Worm (Caenorhabditis elegans) whole organism, young adult: Measurements from ENCODE around the gene gcy-13.

Experiments used
- B0035.1 ChIP-seq: sonication (generic microtip); optimal IDR thresholded peaks from 2 replicates; lab custom pipeline; 2016; ENCODE audit warnings: missing genetic modification characterization, mild to moderate bottlenecking, missing compliant biosample characterization, missing genotype, missing genetic modification reagents
- B0261.1 ChIP-seq: sonication (generic microtip); optimal IDR thresholded peaks from 2 replicates; lab custom pipeline; 2016; ENCODE audit warnings: mild to moderate bottlenecking, missing genetic modification characterization, moderate library complexity, missing compliant biosample characterization
- B0336.3 ChIP-seq: fragments of 200-800 bp; sonication (Bioruptor generic); IDR thresholded peaks from 2 replicates; pipeline ENCODE4 v1.3.6; 2022; ENCODE audit warnings: missing genetic modification characterization, missing compliant biosample characterization
- C17E4.6 ChIP-seq: fragments of 200-800 bp; sonication (Bioruptor generic); IDR thresholded peaks from 2 replicates; pipeline ENCODE4 v1.3.6; 2022; ENCODE audit warnings: missing genetic modification reagents, missing genetic modification characterization, missing compliant biosample characterization
- D2030.7 ChIP-seq: fragments of 200-800 bp; sonication (Bioruptor generic); IDR thresholded peaks from 2 replicates; pipeline ENCODE4 v1.3.6; 2022; ENCODE audit warnings: missing genetic modification reagents, missing genetic modification characterization, missing compliant biosample characterization
- F52B5.7 ChIP-seq: sonication (generic microtip); optimal IDR thresholded peaks from 2 replicates; lab custom pipeline; 2016; ENCODE audit warnings: mild to moderate bottlenecking, missing genetic modification characterization, missing compliant biosample characterization
- K11D2.4 ChIP-seq: fragments of 200-800 bp; sonication (Bioruptor generic); IDR thresholded peaks from 2 replicates; pipeline ENCODE4 v1.3.6; 2022; ENCODE audit warnings: missing genetic modification reagents, missing genetic modification characterization, missing compliant biosample characterization
- K12H6.12 ChIP-seq: fragments of 200-800 bp; sonication (Bioruptor generic); optimal IDR thresholded peaks from 2 replicates; lab custom pipeline; 2018; ENCODE audit warnings: mild to moderate bottlenecking, missing genetic modification characterization, missing compliant biosample characterization
- T26A5.8 ChIP-seq: sonication (generic microtip); optimal IDR thresholded peaks from 2 replicates; lab custom pipeline; 2016; ENCODE audit warnings: missing genetic modification characterization, missing compliant biosample characterization
- Y53F4B.3 ChIP-seq: fragments of 200-800 bp; sonication (Bioruptor generic); IDR thresholded peaks from 2 replicates; pipeline ENCODE4 v1.3.6; 2022; ENCODE audit warnings: missing genetic modification reagents, missing genetic modification characterization, missing compliant biosample characterization
- atf-7 ChIP-seq: sonication (generic microtip); optimal IDR thresholded peaks from 2 replicates; lab custom pipeline; 2017; ENCODE audit warnings: mild to moderate bottlenecking, missing genetic modification characterization, missing compliant biosample characterization
- athp-1 ChIP-seq: sonication (generic microtip); optimal IDR thresholded peaks from 2 replicates; lab custom pipeline; 2017; ENCODE audit warnings: mild to moderate bottlenecking, missing genetic modification characterization, missing compliant biosample characterization
- bed-2 ChIP-seq: fragments of 200-800 bp; sonication (Bioruptor generic); IDR thresholded peaks from 2 replicates; pipeline ENCODE4 v1.3.6; 2022; ENCODE audit warnings: missing genetic modification reagents, missing genetic modification characterization, missing compliant biosample characterization
- cebp-2 ChIP-seq: fragments of 200-800 bp; sonication (Bioruptor generic); IDR thresholded peaks from 2 replicates; pipeline ENCODE4 v1.3.6; 2022; ENCODE audit warnings: missing genetic modification characterization, missing compliant biosample characterization
- ceh-40 ChIP-seq: fragments of 200-800 bp; sonication (Bioruptor generic); IDR thresholded peaks from 2 replicates; pipeline ENCODE4 v1.3.6; 2022; ENCODE audit warnings: missing genetic modification characterization, missing compliant biosample characterization
- ceh-58 ChIP-seq: fragments of 200-800 bp; sonication (Bioruptor generic); IDR thresholded peaks from 2 replicates; pipeline ENCODE4 v1.3.6; 2022; ENCODE audit warnings: missing genetic modification characterization, missing compliant biosample characterization
- die-1 ChIP-seq: sonication (generic microtip); optimal IDR thresholded peaks from 2 replicates; lab custom pipeline; 2016; ENCODE audit warnings: missing genotype, mild to moderate bottlenecking, missing genetic modification characterization, missing compliant biosample characterization
- dpff-1 ChIP-seq: sonication (generic microtip); optimal IDR thresholded peaks from 2 replicates; lab custom pipeline; 2017; ENCODE audit warnings: mild to moderate bottlenecking, missing genetic modification characterization, missing compliant biosample characterization
- egl-18 ChIP-seq: fragments of 200-800 bp; sonication (Bioruptor generic); IDR thresholded peaks from 2 replicates; pipeline ENCODE4 v1.3.6; 2022; ENCODE audit warnings: missing genetic modification reagents, missing genetic modification characterization, missing compliant biosample characterization
- egl-44 ChIP-seq: fragments of 200-800 bp; sonication (Bioruptor generic); IDR thresholded peaks from 2 replicates; pipeline ENCODE4 v1.3.6; 2022; ENCODE audit warnings: missing genetic modification reagents, missing genetic modification characterization, missing compliant biosample characterization
- him-1 ChIP-seq: sonication (generic microtip); optimal IDR thresholded peaks from 2 replicates; lab custom pipeline; 2016; ENCODE audit warnings: missing genotype, missing genetic modification reagents, missing genetic modification characterization, missing compliant biosample characterization
- hlh-12 ChIP-seq: sonication (generic microtip); optimal IDR thresholded peaks from 2 replicates; lab custom pipeline; 2016; ENCODE audit warnings: missing genetic modification characterization, missing compliant biosample characterization
- hmg-1.2 ChIP-seq: fragments of 200-800 bp; sonication (Bioruptor generic); IDR thresholded peaks from 2 replicates; pipeline ENCODE4 v1.3.6; 2022; ENCODE audit warnings: missing genetic modification reagents, missing genetic modification characterization, missing compliant biosample characterization
- hmg-20 ChIP-seq: fragments of 200-800 bp; sonication (Bioruptor generic); IDR thresholded peaks from 2 replicates; pipeline ENCODE4 v1.3.6; 2022; ENCODE audit warnings: missing genetic modification reagents, missing genetic modification characterization, missing compliant biosample characterization
- hrde-1 ChIP-seq: sonication (generic microtip); optimal IDR thresholded peaks from 2 replicates; lab custom pipeline; 2016; ENCODE audit warnings: missing genetic modification characterization, mild to moderate bottlenecking, missing compliant biosample characterization, moderate library complexity, missing genotype, missing genetic modification reagents, borderline replicate concordance
- hsf-1 ChIP-seq: fragments of 200-800 bp; sonication (Bioruptor generic); IDR thresholded peaks from 2 replicates; pipeline ENCODE4 v1.3.6; 2022; ENCODE audit warnings: missing genetic modification reagents, missing genetic modification characterization, missing compliant biosample characterization
- let-526 ChIP-seq: fragments of 200-800 bp; sonication (Bioruptor generic); IDR thresholded peaks from 2 replicates; pipeline ENCODE4 v1.3.6; 2022; ENCODE audit warnings: missing genetic modification reagents, missing genetic modification characterization, missing compliant biosample characterization
- lsl-1 ChIP-seq: fragments of 200-800 bp; sonication (Bioruptor generic); optimal IDR thresholded peaks from 2 replicates; lab custom pipeline; 2018; ENCODE audit warnings: mild to moderate bottlenecking, missing genetic modification characterization, moderate library complexity, missing compliant biosample characterization
- mcd-1 ChIP-seq: fragments of 200-800 bp; sonication (Bioruptor generic); IDR thresholded peaks from 2 replicates; pipeline ENCODE4 v1.3.6; 2022; ENCODE audit warnings: missing genetic modification reagents, missing genetic modification characterization, missing compliant biosample characterization
- mel-28 ChIP-seq: sonication (generic microtip); optimal IDR thresholded peaks from 2 replicates; lab custom pipeline; 2016; ENCODE audit warnings: borderline replicate concordance, mild to moderate bottlenecking, missing genetic modification characterization, missing compliant biosample characterization
- mxl-1 ChIP-seq: sonication (generic microtip); optimal IDR thresholded peaks from 2 replicates; lab custom pipeline; 2016; ENCODE audit warnings: missing genetic modification characterization, missing compliant biosample characterization
- nhr-179 ChIP-seq: sonication (generic microtip); optimal IDR thresholded peaks from 2 replicates; lab custom pipeline; 2016; ENCODE audit warnings: mild to moderate bottlenecking, missing genetic modification characterization, missing compliant biosample characterization
- nhr-27 ChIP-seq: fragments of 200-800 bp; sonication (Bioruptor generic); optimal IDR thresholded peaks from 2 replicates; lab custom pipeline; 2018; ENCODE audit warnings: mild to moderate bottlenecking, missing genetic modification characterization, moderate library complexity, missing compliant biosample characterization
- nhr-80 ChIP-seq: sonication (generic microtip); optimal IDR thresholded peaks from 2 replicates; lab custom pipeline; 2016; ENCODE audit warnings: missing genetic modification characterization, missing compliant biosample characterization
- rcor-1 ChIP-seq: fragments of 200-800 bp; sonication (Bioruptor generic); IDR thresholded peaks from 2 replicates; pipeline ENCODE4 v1.3.6; 2022; ENCODE audit warnings: missing genetic modification reagents, missing genetic modification characterization, missing compliant biosample characterization
- rpc-1 ChIP-seq, 2 experiments: fragments of 150-350 bp in 1 of 2; sonication (generic microtip) in 1 of 2; optimal IDR thresholded peaks; 2 replicates each; lab custom pipeline; 2014 to 2018; ENCODE audit warnings: missing biosample characterization in 1 of 2, missing genetic modification characterization in 1 of 2, missing genetic modification reagents in 1 of 2, missing genotype in 1 of 2
- sea-2 ChIP-seq: fragments of 200-800 bp; sonication (Bioruptor generic); IDR thresholded peaks from 2 replicates; pipeline ENCODE4 v1.3.6; 2022; ENCODE audit warnings: missing genetic modification characterization, missing compliant biosample characterization
- snpc-1.1 ChIP-seq: sonication (generic microtip); optimal IDR thresholded peaks from 2 replicates; lab custom pipeline; 2017; ENCODE audit warnings: missing genetic modification characterization, mild to moderate bottlenecking, missing compliant biosample characterization, antibody characterized with exemption, moderate library complexity, missing genotype, missing genetic modification reagents; ENCODE audit not compliant: insufficient read depth
- snpc-1.3 ChIP-seq: sonication (generic microtip); optimal IDR thresholded peaks from 2 replicates; lab custom pipeline; 2017; ENCODE audit warnings: missing genetic modification characterization, mild to moderate bottlenecking, missing compliant biosample characterization, antibody characterized with exemption, moderate library complexity, missing genotype, missing genetic modification reagents; ENCODE audit not compliant: insufficient read depth
- somi-1 ChIP-seq: fragments of 200-800 bp; sonication (Bioruptor generic); optimal IDR thresholded peaks from 2 replicates; lab custom pipeline; 2018; ENCODE audit warnings: mild to moderate bottlenecking, missing genetic modification characterization, missing compliant biosample characterization
- tbp1 ChIP-seq: fragments of 200-800 bp; sonication (Bioruptor generic); optimal IDR thresholded peaks from 2 replicates; lab custom pipeline; 2018; ENCODE audit warnings: mild to moderate bottlenecking, missing genetic modification characterization, missing compliant biosample characterization
- unc-130 ChIP-seq: sonication (generic microtip); optimal IDR thresholded peaks from 2 replicates; lab custom pipeline; 2016; ENCODE audit warnings: missing genetic modification reagents, missing genetic modification characterization, missing compliant biosample characterization
- xnd-1 ChIP-seq: sonication (generic microtip); optimal IDR thresholded peaks from 2 replicates; lab custom pipeline; 2016; ENCODE audit warnings: missing genotype, missing genetic modification reagents, missing genetic modification characterization, missing compliant biosample characterization
- ztf-25 ChIP-seq: fragments of 200-800 bp; sonication (Bioruptor generic); IDR thresholded peaks from 2 replicates; pipeline ENCODE4 v1.3.6; 2022; ENCODE audit warnings: missing genetic modification reagents, missing genetic modification characterization, missing compliant biosample characterization
- ztf-28 ChIP-seq: fragments of 200-800 bp; sonication (Bioruptor generic); IDR thresholded peaks from 2 replicates; pipeline ENCODE4 v1.3.6; 2022; ENCODE audit warnings: missing genetic modification reagents, missing genetic modification characterization, missing compliant biosample characterization
- ztf-3 ChIP-seq: fragments of 200-800 bp; sonication (Bioruptor generic); optimal IDR thresholded peaks from 2 replicates; lab custom pipeline; 2018; ENCODE audit warnings: mild to moderate bottlenecking, missing genetic modification characterization, missing compliant biosample characterization
- ztf-6 ChIP-seq: fragments of 200-800 bp; sonication (Bioruptor generic); IDR thresholded peaks from 2 replicates; pipeline ENCODE4 v1.3.6; 2022; ENCODE audit warnings: missing genetic modification reagents, missing genetic modification characterization, missing compliant biosample characterization

The gcy-13 gene

ce11 chrV:12361644-12362043 lies 7.7 kb downstream of the gcy-13 start, which contains the start of gene fipr-1:
fipr-1 (minus strand) TSS chrV:12361744.
- TF ChIP-seq rpc-1 (optimal IDR thresholded peaks at IDR 0.05; lab: Kevin White, UChicago) (no peak), rpc-1 (tag; optimal IDR thresholded peaks at IDR 0.05; lab: Kevin White, UChicago) (no peak), mxl-1 (no peak), hmg-1.2 (GFP tag; lab: Robert Waterston, UW) (no peak), T26A5.8 (tag; lab: Kevin White, UChicago) (no peak), unc-130 (no peak), nhr-27 (tag; lab: Kevin White, UChicago) (no peak), B0336.3 (no peak), xnd-1 (tag; lab: Kevin White, UChicago) (no peak), ceh-58 (GFP tag; lab: Robert Waterston, UW) (no peak), B0035.1 (no peak), sea-2 (no peak), athp-1 (tag; lab: Kevin White, UChicago) (no peak), ztf-28 (GFP tag; lab: Robert Waterston, UW) (no peak), lsl-1 (GFP tag; lab: Kevin White, UChicago) (no peak), snpc-1.1 (no peak), atf-7 (tag; lab: Kevin White, UChicago) (no peak), tbp1 (GFP tag; lab: Kevin White, UChicago) (no peak), ztf-3 (no peak)
- TF ChIP-seq, all 124 proteins: peak for 0

- TF ChIP-seq B0261.1 = no peak
- no peak for TF ChIP-seq let-526 (GFP tag; lab: Robert Waterston, UW)
- no peak for TF ChIP-seq mxl-1
- TF ChIP-seq hmg-20 (GFP tag; lab: Robert Waterston, UW) = no peak
- TF ChIP-seq hlh-12 (tag; lab: Kevin White, UChicago) = no peak
- TF ChIP-seq hrde-1 (tag; lab: Kevin White, UChicago) = no peak
- TF ChIP-seq ztf-25 = no peak
- TF ChIP-seq cebp-2 = no peak
- TF ChIP-seq Y53F4B.3 (GFP tag; lab: Robert Waterston, UW) = no peak
- no peak for TF ChIP-seq rcor-1
- TF ChIP-seq ztf-28 (GFP tag; lab: Robert Waterston, UW) = no peak
- TF ChIP-seq D2030.7 (GFP tag; lab: Robert Waterston, UW) = no peak
- TF ChIP-seq hsf-1 (GFP tag; lab: Robert Waterston, UW) = no peak
- TF ChIP-seq lsl-1 (GFP tag; lab: Kevin White, UChicago) = no peak
- TF ChIP-seq K11D2.4 (GFP tag; lab: Robert Waterston, UW) = no peak
- TF ChIP-seq C17E4.6 (GFP tag; lab: Robert Waterston, UW) = no peak
Observed at ce11 chrV:12358347-12358746, 11.0 kb downstream of the gcy-13 start, which contains the start of gene F23H12.5. F23H12.5 (plus strand) TSS chrV:12358647.

ce11 chrV:12357632-12358031 lies 11.7 kb downstream of the gcy-13 start:
- TF ChIP-seq mel-28 (tag; lab: Kevin White, UChicago) (no peak), die-1 (tag; lab: Kevin White, UChicago) (no peak), snpc-1.3 (tag; lab: Kevin White, UChicago) (no peak), ceh-40 (GFP tag; lab: Robert Waterston, UW) (no peak), somi-1 (GFP tag; lab: Kevin White, UChicago) (no peak), F52B5.7 (tag; lab: Kevin White, UChicago) (no peak), athp-1 (tag; lab: Kevin White, UChicago) (no peak), ztf-3 (no peak), K12H6.12 (no peak), mcd-1 (GFP tag; lab: Robert Waterston, UW) (no peak), him-1 (tag; lab: Kevin White, UChicago) (no peak), nhr-80 (tag; lab: Kevin White, UChicago) (no peak), nhr-179 (tag; lab: Kevin White, UChicago) (no peak), egl-44 (GFP tag; lab: Robert Waterston, UW) (no peak), egl-18 (GFP tag; lab: Robert Waterston, UW) (no peak), bed-2 (GFP tag; lab: Robert Waterston, UW) (no peak), ztf-6 (GFP tag; lab: Robert Waterston, UW) (no peak), dpff-1 (tag; lab: Kevin White, UChicago) (no peak)
- TF ChIP-seq, all 124 proteins: peak for 0
